Fruit fly (Drosophila melanogaster) whole organism, embryonic: ENCODE results near the gene mRpL30.

Experiments used
- Adf1 ChIP-seq: fragments of 200-800 bp; sonication (Bioruptor generic); IDR thresholded peaks from 2 replicates; pipeline ENCODE4 v1.3.6; 2022; ENCODE audit warnings: missing biosample characterization, missing genetic modification characterization
- Antp ChIP-seq: fragments of 200-800 bp; sonication (Bioruptor generic); optimal IDR thresholded peaks from 3 replicates; lab custom pipeline; 2016; ENCODE audit warnings: missing biosample characterization, missing genetic modification characterization
- CG10565 ChIP-seq: fragments of 200-800 bp; sonication (Bioruptor generic); optimal IDR thresholded peaks from 3 replicates; lab custom pipeline; 2016; ENCODE audit warnings: missing biosample characterization, mild to moderate bottlenecking, missing genetic modification characterization
- CG11560 ChIP-seq: fragments of 200-800 bp; sonication (Bioruptor generic); IDR thresholded peaks from 3 replicates; pipeline ENCODE4 v1.3.6; 2022; ENCODE audit warnings: missing biosample characterization, missing genetic modification characterization
- CG12155 ChIP-seq: fragments of 200-800 bp; sonication (Bioruptor generic); optimal IDR thresholded peaks from 3 replicates; lab custom pipeline; 2016; ENCODE audit warnings: missing biosample characterization, missing genetic modification characterization
- CG14710 ChIP-seq: fragments of 200-800 bp; sonication (Bioruptor generic); optimal IDR thresholded peaks from 3 replicates; lab custom pipeline; 2019; ENCODE audit warnings: missing biosample characterization, mild to moderate bottlenecking, missing genetic modification characterization, moderate library complexity
- CG15696 ChIP-seq: fragments of 200-800 bp; sonication (Bioruptor generic); optimal IDR thresholded peaks from 2 replicates; lab custom pipeline; 2019; ENCODE audit warnings: missing biosample characterization, mild to moderate bottlenecking, missing genetic modification characterization, moderate library complexity
- CG16815 ChIP-seq: fragments of 200-800 bp; sonication (Bioruptor generic); optimal IDR thresholded peaks from 3 replicates; lab custom pipeline; 2017; ENCODE audit warnings: missing biosample characterization, mild to moderate bottlenecking, missing genetic modification characterization
- CG17361 ChIP-seq: fragments of 200-800 bp; sonication (Bioruptor generic); IDR thresholded peaks from 3 replicates; pipeline ENCODE4 v1.3.6; 2022; ENCODE audit warnings: missing biosample characterization, missing genetic modification characterization
- CG1792 ChIP-seq: fragments of 200-800 bp; sonication (Bioruptor generic); optimal IDR thresholded peaks from 2 replicates; lab custom pipeline; 2016; ENCODE audit warnings: missing biosample characterization, missing genetic modification characterization
- CG18764 ChIP-seq: fragments of 200-800 bp; sonication (Bioruptor generic); optimal IDR thresholded peaks from 3 replicates; lab custom pipeline; 2016; ENCODE audit warnings: missing biosample characterization, missing genetic modification characterization
- CG2116 ChIP-seq: fragments of 200-800 bp; sonication (Bioruptor generic); optimal IDR thresholded peaks from 3 replicates; lab custom pipeline; 2018; ENCODE audit warnings: missing biosample characterization, mild to moderate bottlenecking, missing genetic modification characterization
- CG3065 ChIP-seq: fragments of 200-800 bp; sonication (Bioruptor generic); optimal IDR thresholded peaks from 2 replicates; lab custom pipeline; 2016; ENCODE audit warnings: missing biosample characterization, missing genetic modification characterization
- CG33557 ChIP-seq: fragments of 200-800 bp; sonication (Bioruptor generic); optimal IDR thresholded peaks from 2 replicates; lab custom pipeline; 2019; ENCODE audit warnings: missing biosample characterization, mild to moderate bottlenecking, missing genetic modification characterization, moderate library complexity
- CG3847 ChIP-seq: fragments of 200-800 bp; sonication (Bioruptor generic); IDR thresholded peaks from 2 replicates; pipeline ENCODE4 v1.3.6; 2022; ENCODE audit warnings: missing biosample characterization, missing genetic modification characterization
- CG43689 ChIP-seq: fragments of 200-800 bp; sonication (Bioruptor generic); IDR thresholded peaks from 2 replicates; pipeline ENCODE4 v1.3.6; 2022; ENCODE audit warnings: missing biosample characterization, missing genetic modification characterization
- CG6689 ChIP-seq: fragments of 200-800 bp; sonication (Bioruptor generic); IDR thresholded peaks from 2 replicates; pipeline ENCODE4 v1.3.6; 2022; ENCODE audit warnings: missing biosample characterization, missing genetic modification characterization
- CG7745 ChIP-seq: fragments of 200-800 bp; sonication (Bioruptor generic); optimal IDR thresholded peaks from 2 replicates; lab custom pipeline; 2018; ENCODE audit warnings: missing biosample characterization, mild to moderate bottlenecking, missing genetic modification characterization, moderate library complexity
- CG9876 ChIP-seq: fragments of 200-800 bp; sonication (Bioruptor generic); optimal IDR thresholded peaks from 2 replicates; lab custom pipeline; 2016; ENCODE audit warnings: missing biosample characterization, missing genetic modification characterization
- CoRest ChIP-seq: fragments of 200-800 bp; sonication (Bioruptor generic); optimal IDR thresholded peaks from 3 replicates; lab custom pipeline; 2018; ENCODE audit warnings: missing biosample characterization, mild to moderate bottlenecking, missing genetic modification characterization, moderate library complexity
- CrebB ChIP-seq: fragments of 200-800 bp; sonication (Bioruptor generic); optimal IDR thresholded peaks from 3 replicates; lab custom pipeline; 2018; ENCODE audit warnings: missing biosample characterization, mild to moderate bottlenecking, missing genetic modification characterization
- D19B ChIP-seq: fragments of 200-800 bp; sonication (Bioruptor generic); optimal IDR thresholded peaks from 2 replicates; lab custom pipeline; 2017; ENCODE audit warnings: missing biosample characterization, mild to moderate bottlenecking, missing genetic modification characterization
- Dbx ChIP-seq: fragments of 200-800 bp; sonication (Bioruptor generic); IDR thresholded peaks from 3 replicates; pipeline ENCODE4 v1.3.6; 2022; ENCODE audit warnings: missing biosample characterization, missing genetic modification characterization
- Dll ChIP-seq: fragments of 200-800 bp; sonication (Bioruptor generic); IDR thresholded peaks from 4 replicates; pipeline ENCODE4 v1.3.6; 2022; ENCODE audit warnings: missing biosample characterization, missing genetic modification characterization; ENCODE audit not compliant: partially characterized antibody
- Doc2 ChIP-seq: fragments of 200-800 bp; sonication (Bioruptor generic); IDR thresholded peaks from 2 replicates; pipeline ENCODE4 v1.3.6; 2022; ENCODE audit warnings: missing biosample characterization, missing genetic modification characterization
- Ets65A ChIP-seq: fragments of 200-800 bp; sonication (Bioruptor generic); peaks from one replicate; lab custom pipeline; 2016; ENCODE audit warnings: missing biosample characterization, missing genetic modification characterization
- Hand ChIP-seq: fragments of 200-800 bp; sonication (Bioruptor generic); optimal IDR thresholded peaks from 2 replicates; lab custom pipeline; 2017; ENCODE audit warnings: mild to moderate bottlenecking, missing biosample characterization, missing genetic modification reagents, missing genetic modification characterization
- Kr ChIP-seq: fragments of 200-800 bp; sonication (Bioruptor generic); optimal IDR thresholded peaks from 2 replicates; lab custom pipeline; 2017; ENCODE audit warnings: missing biosample characterization, mild to moderate bottlenecking, missing genetic modification characterization
- Med ChIP-seq: fragments of 200-800 bp; sonication (Bioruptor generic); peaks from one replicate; lab custom pipeline; 2016; ENCODE audit warnings: missing biosample characterization, missing genetic modification characterization, mild to moderate bottlenecking, inconsistent platforms, moderate library complexity
- NK7.1 ChIP-seq: fragments of 200-800 bp; sonication (Bioruptor generic); optimal IDR thresholded peaks from 3 replicates; lab custom pipeline; 2016; ENCODE audit warnings: missing biosample characterization, missing genetic modification characterization
- Scr ChIP-seq: fragments of 200-800 bp; sonication (Bioruptor generic); IDR thresholded peaks from 2 replicates; pipeline ENCODE4 v1.3.6; 2022; ENCODE audit warnings: missing biosample characterization, missing genetic modification characterization; ENCODE audit not compliant: partially characterized antibody
- Sin3A ChIP-seq: fragments of >200 bp; optimal IDR thresholded peaks from 2 replicates; lab custom pipeline; 2018
- amos ChIP-seq: fragments of 200-800 bp; sonication (Bioruptor generic); IDR thresholded peaks from 2 replicates; pipeline ENCODE4 v1.3.6; 2022; ENCODE audit warnings: missing biosample characterization, missing genetic modification characterization; ENCODE audit not compliant: partially characterized antibody
- bigmax ChIP-seq: fragments of 200-800 bp; sonication (Bioruptor generic); optimal IDR thresholded peaks from 2 replicates; lab custom pipeline; 2018; ENCODE audit warnings: missing biosample characterization, mild to moderate bottlenecking, missing genetic modification characterization
- gem ChIP-seq: fragments of 200-800 bp; sonication (Bioruptor generic); optimal IDR thresholded peaks from 2 replicates; lab custom pipeline; 2019; ENCODE audit warnings: missing biosample characterization, mild to moderate bottlenecking, missing genetic modification characterization, moderate library complexity
- gro ChIP-seq: fragments of 200-800 bp; sonication (Bioruptor generic); optimal IDR thresholded peaks from 2 replicates; lab custom pipeline; 2016; ENCODE audit warnings: missing biosample characterization, missing genetic modification characterization
- ham ChIP-seq: fragments of 200-800 bp; sonication (Bioruptor generic); IDR thresholded peaks from 2 replicates; pipeline ENCODE4 v1.3.6; 2022; ENCODE audit warnings: missing biosample characterization, missing genetic modification characterization
- hb ChIP-seq: fragments of 200-800 bp; sonication (Bioruptor generic); IDR thresholded peaks from 3 replicates; pipeline ENCODE4 v1.3.6; 2022; ENCODE audit warnings: missing biosample characterization, missing genetic modification characterization; ENCODE audit not compliant: partially characterized antibody
- hth ChIP-seq: fragments of >200 bp; optimal IDR thresholded peaks from 2 replicates; lab custom pipeline; 2017; ENCODE audit warnings: inconsistent platforms
- inv ChIP-seq: fragments of 200-800 bp; sonication (Bioruptor generic); IDR thresholded peaks from 2 replicates; pipeline ENCODE4 v1.3.6; 2022; ENCODE audit warnings: missing biosample characterization, missing genetic modification characterization; ENCODE audit not compliant: partially characterized antibody
- kni ChIP-seq: fragments of 200-800 bp; sonication (Bioruptor generic); optimal IDR thresholded peaks from 3 replicates; lab custom pipeline; 2017; ENCODE audit warnings: mild to moderate bottlenecking, missing biosample characterization, missing genetic modification reagents, missing genetic modification characterization
- knrl ChIP-seq: fragments of 200-800 bp; sonication (Bioruptor generic); IDR thresholded peaks from 3 replicates; pipeline ENCODE4 v1.3.6; 2022; ENCODE audit warnings: missing biosample characterization, missing genetic modification characterization; ENCODE audit not compliant: partially characterized antibody
- lab ChIP-seq: fragments of 200-800 bp; sonication (Bioruptor generic); optimal IDR thresholded peaks from 3 replicates; lab custom pipeline; 2017; ENCODE audit warnings: missing biosample characterization, missing genetic modification characterization, mild to moderate bottlenecking, moderate library complexity, missing genetic modification reagents
- nau ChIP-seq: fragments of 200-800 bp; sonication (Bioruptor generic); optimal IDR thresholded peaks from 3 replicates; lab custom pipeline; 2017; ENCODE audit warnings: missing biosample characterization, mild to moderate bottlenecking, missing genetic modification characterization, missing genetic modification reagents
- onecut ChIP-seq: fragments of 200-800 bp; sonication (Bioruptor generic); IDR thresholded peaks from 2 replicates; pipeline ENCODE4 v1.3.6; 2022; ENCODE audit warnings: missing biosample characterization, missing genetic modification characterization
- otp ChIP-seq: fragments of 200-800 bp; sonication (Bioruptor generic); IDR thresholded peaks from 3 replicates; pipeline ENCODE4, ENCODE4 v1.3.6; 2022; ENCODE audit warnings: missing biosample characterization, missing genetic modification characterization
- repo ChIP-seq: fragments of 200-800 bp; sonication (Bioruptor generic); optimal IDR thresholded peaks from 2 replicates; lab custom pipeline; 2016; ENCODE audit warnings: missing biosample characterization, missing genetic modification characterization
- row ChIP-seq: fragments of 200-800 bp; sonication (Bioruptor generic); IDR thresholded peaks from 3 replicates; pipeline ENCODE4 v1.3.6; 2022; ENCODE audit warnings: missing biosample characterization, missing genetic modification characterization
- sna ChIP-seq: fragments of 200-800 bp; sonication (Bioruptor generic); IDR thresholded peaks from 2 replicates; pipeline ENCODE4 v1.3.6; 2022; ENCODE audit warnings: missing biosample characterization, missing genetic modification characterization; ENCODE audit not compliant: partially characterized antibody
- so ChIP-seq: fragments of 200-800 bp; sonication (Bioruptor generic); IDR thresholded peaks from 3 replicates; pipeline ENCODE4 v1.3.6; 2022; ENCODE audit warnings: missing biosample characterization, missing genetic modification characterization
- stwl ChIP-seq: fragments of 200-800 bp; sonication (Bioruptor generic); optimal IDR thresholded peaks from 3 replicates; lab custom pipeline; 2018; ENCODE audit warnings: missing biosample characterization, mild to moderate bottlenecking, missing genetic modification characterization, moderate library complexity
- twi ChIP-seq: fragments of 200-800 bp; optimal IDR thresholded peaks from 2 replicates; lab custom pipeline; 2019; ENCODE audit warnings: missing biosample characterization, mild to moderate bottlenecking, missing genetic modification characterization, moderate library complexity

The mRpL30 gene

dm6 chrX:4614325-4614724 lies 33.3 kb upstream of the mRpL30 start (continued):
- peak; percentile 85 for TF ChIP-seq D19B (GFP tag; lab: Kevin White, UChicago)
- no peak for TF ChIP-seq CG1792
- no peak for TF ChIP-seq repo (GFP tag; lab: Kevin White, UChicago)
- no peak for TF ChIP-seq Scr (GFP tag; lab: Robert Waterston, UW)
- TF ChIP-seq kni, result no peak
- TF ChIP-seq CG43689 (GFP tag; lab: Robert Waterston, UW), result no peak
- TF ChIP-seq CG15696 (tag; lab: Kevin White, UChicago), result no peak
- no peak for TF ChIP-seq CG14710
- TF ChIP-seq hth (lab: Kevin White, UChicago), result no peak
- no peak for TF ChIP-seq CG16815 (GFP tag; lab: Kevin White, UChicago)
- no peak for TF ChIP-seq CG18764 (GFP tag; lab: Kevin White, UChicago)
- TF ChIP-seq CG3065 (GFP tag; lab: Kevin White, UChicago), result no peak
- peak; percentile 47 for TF ChIP-seq lab (GFP tag; lab: Kevin White, UChicago)
- TF ChIP-seq CG33557 (GFP tag; lab: Kevin White, UChicago), result no peak
- TF ChIP-seq Doc2 (GFP tag; lab: Robert Waterston, UW), result no peak
- no peak for TF ChIP-seq sna (GFP tag; lab: Robert Waterston, UW)
- no peak for TF ChIP-seq CrebB (tag; lab: Kevin White, UChicago)
- no peak for TF ChIP-seq Ets65A (GFP tag; lab: Kevin White, UChicago)
- TF ChIP-seq CG17361 (GFP tag; lab: Robert Waterston, UW), result no peak
- peak; percentile 72 for TF ChIP-seq Med (GFP tag; lab: Kevin White, UChicago)
- no peak for TF ChIP-seq CG7745
- no peak for TF ChIP-seq CG11560 (tag; lab: Robert Waterston, UW)
- TF ChIP-seq CG2116 (GFP tag; lab: Kevin White, UChicago), result no peak
- no peak for TF ChIP-seq amos (GFP tag; lab: Robert Waterston, UW)
- TF ChIP-seq twi (tag; lab: Kevin White, UChicago), result no peak
- TF ChIP-seq onecut (GFP tag; lab: Robert Waterston, UW), result no peak
- TF ChIP-seq nau, result no peak
- peak; percentile 42 for TF ChIP-seq CG6689 (GFP tag; lab: Robert Waterston, UW)
- no peak for TF ChIP-seq NK7.1
- TF ChIP-seq ham (GFP tag; lab: Robert Waterston, UW), result no peak
- TF ChIP-seq stwl (tag; lab: Kevin White, UChicago), result no peak
- no peak for TF ChIP-seq CG12155 (GFP tag; lab: Kevin White, UChicago)
- no peak for TF ChIP-seq Adf1
- peak; percentile 50 for TF ChIP-seq gem (tag; lab: Kevin White, UChicago)
- peak; percentile 66 for TF ChIP-seq row
- TF ChIP-seq gro, result no peak
- no peak for TF ChIP-seq inv (GFP tag; lab: Robert Waterston, UW)
- no peak for TF ChIP-seq knrl (GFP tag; lab: Robert Waterston, UW)
- TF ChIP-seq Antp (GFP tag; lab: Kevin White, UChicago), result no peak
- TF ChIP-seq CG3847 (GFP tag; lab: Robert Waterston, UW), result no peak
- TF ChIP-seq CoRest (tag; lab: Kevin White, UChicago), result no peak
- TF ChIP-seq Kr (GFP tag; lab: Kevin White, UChicago), result no peak
- no peak for TF ChIP-seq CG10565
- no peak for TF ChIP-seq hb (GFP tag; lab: Robert Waterston, UW)
- no peak for TF ChIP-seq Hand (GFP tag; lab: Kevin White, UChicago)
- no peak for TF ChIP-seq otp (GFP tag; lab: Robert Waterston, UW)
- TF ChIP-seq bigmax (GFP tag; lab: Kevin White, UChicago), result no peak
- TF ChIP-seq Sin3A (lab: Kevin White, UChicago), result no peak
- no peak for TF ChIP-seq Dll
- no peak for TF ChIP-seq CG9876
- 0 out of 3 replicates have a peak, but pooled peaks have one; percentile 37 for TF ChIP-seq Dbx (GFP tag; lab: Robert Waterston, UW)
- 0 out of 3 replicates have a peak, but pooled peaks have one; percentile 20 for TF ChIP-seq so (GFP tag; lab: Robert Waterston, UW)
